Worm (Caenorhabditis elegans): Measurements from ENCODE around the gene acr-16.

The acr-16 gene

ce11 chrV:8606099-8606696 is 45.2 kb downstream of the acr-16 start, which contains the start of gene vps-60 (continued):
- TF ChIP-seq unc-62 (GFP tag; optimal IDR thresholded peaks at IDR 0.05) (peak; percentile 11), ceh-82 (tag; optimal IDR thresholded peaks at IDR 0.05) (no peak), nhr-12 (tag; optimal IDR thresholded peaks at IDR 0.05) (no peak), elt-3 (tag; optimal IDR thresholded peaks at IDR 0.05) (peak in 1 of 3 experiments; percentile 80), unc-39 (tag; optimal IDR thresholded peaks at IDR 0.05) (no peak), eor-1 (tag; optimal IDR thresholded peaks at IDR 0.05) (no peak), nhr-28 (tag; optimal IDR thresholded peaks at IDR 0.05) (no peak), nhr-237 (tag; optimal IDR thresholded peaks at IDR 0.05) (no peak), pqm-1 (tag; optimal IDR thresholded peaks at IDR 0.05) (peak; percentile 94), ztf-11 (tag; optimal IDR thresholded peaks at IDR 0.05) (no peak)

ce11 chrV:8607353-8607850 is 46.4 kb downstream of the acr-16 start, which contains the start of gene smk-1:
TSS of gene smk-1 (plus strand) at chrV:8607800.
- TF ChIP-seq tbx-2 (tag; optimal IDR thresholded peaks at IDR 0.05) (no peak), ceh-82 (tag; optimal IDR thresholded peaks at IDR 0.05) (no peak), fos-1 (tag; optimal IDR thresholded peaks at IDR 0.05) (no peak), ztf-11 (tag; optimal IDR thresholded peaks at IDR 0.05) (no peak), nhr-23 (tag; optimal IDR thresholded peaks at IDR 0.05) (peak; percentile 67), nhr-25 (tag; optimal IDR thresholded peaks at IDR 0.05) (peak; percentile 89)

- no peak for TF ChIP-seq unc-39 (tag; optimal IDR thresholded peaks at IDR 0.05)
Measured at ce11 chrV:8608483-8608882, 47.5 kb downstream of the acr-16 start.

- no peak for TF ChIP-seq egl-27 (tag; optimal IDR thresholded peaks at IDR 0.05)
- TF ChIP-seq nfya-1 (tag; optimal IDR thresholded peaks at IDR 0.05; ENCODE audit: insufficient read depth), result peak; percentile 28
- TF ChIP-seq snpc-4 (tag; optimal IDR thresholded peaks at IDR 0.05), result peak; percentile 31
- TF ChIP-seq ceh-16 (tag; optimal IDR thresholded peaks at IDR 0.05), result no peak
- peak; percentile 42 for TF ChIP-seq nhr-43 (tag; optimal IDR thresholded peaks at IDR 0.05; ENCODE audit: poor library complexity, severe bottlenecking)
- TF ChIP-seq nhr-76 (tag; optimal IDR thresholded peaks at IDR 0.05), result no peak
- TF ChIP-seq ceh-28 (tag; optimal IDR thresholded peaks at IDR 0.05), result no peak
- no peak for TF ChIP-seq unc-62 (GFP tag; optimal IDR thresholded peaks at IDR 0.05)
- TF ChIP-seq nhr-237 (tag; optimal IDR thresholded peaks at IDR 0.05), result no peak
- TF ChIP-seq elt-3 (tag; optimal IDR thresholded peaks at IDR 0.05), result no peak
- no peak for TF ChIP-seq nhr-28 (tag; optimal IDR thresholded peaks at IDR 0.05)
- TF ChIP-seq zag-1 (tag; optimal IDR thresholded peaks at IDR 0.05), result no peak
- TF ChIP-seq mdl-1 (tag; optimal IDR thresholded peaks at IDR 0.05), result peak; percentile 3
- no peak for TF ChIP-seq nhr-77 (tag; optimal IDR thresholded peaks at IDR 0.05)
- TF ChIP-seq ztf-11 (tag; optimal IDR thresholded peaks at IDR 0.05), result no peak
- TF ChIP-seq fos-1 (tag; optimal IDR thresholded peaks at IDR 0.05), result no peak
- no peak for TF ChIP-seq ztf-4 (tag; optimal IDR thresholded peaks at IDR 0.05)
- no peak for TF ChIP-seq R02D3.7 (tag; optimal IDR thresholded peaks at IDR 0.05)
- TF ChIP-seq pqm-1 (tag; optimal IDR thresholded peaks at IDR 0.05), result no peak
- TF ChIP-seq lin-39 (tag; optimal IDR thresholded peaks at IDR 0.05), result peak; percentile 65
- TF ChIP-seq elt-1 (tag; optimal IDR thresholded peaks at IDR 0.05), result no peak
- TF ChIP-seq ceh-82 (tag; optimal IDR thresholded peaks at IDR 0.05), result no peak
- peak; percentile 60 for TF ChIP-seq hmg-11 (tag; optimal IDR thresholded peaks at IDR 0.05)
- TF ChIP-seq nhr-67 (tag; optimal IDR thresholded peaks at IDR 0.05), result no peak
- TF ChIP-seq jun-1 (tag; optimal IDR thresholded peaks at IDR 0.05), result no peak
- TF ChIP-seq unc-39 (tag; optimal IDR thresholded peaks at IDR 0.05), result no peak
- TF ChIP-seq egl-5 (tag; optimal IDR thresholded peaks at IDR 0.05), result no peak
- TF ChIP-seq sea-2 (GFP tag; optimal IDR thresholded peaks at IDR 0.05), result no peak
Measured at ce11 chrV:8609776-8610529, 48.9 kb downstream of the acr-16 start.

All from whole organism, L3 larva.